Worm (Caenorhabditis elegans) whole organism, L3 larva: ENCODE measurements around the gene srh-211.

Experiments used
- ceh-28 ChIP-seq: fragments of 150-350 bp; optimal IDR thresholded peaks from 2 replicates; lab custom pipeline; 2014; ENCODE audit warnings: missing biosample characterization, missing genetic modification reagents, missing genetic modification characterization
- elt-1 ChIP-seq: fragments of 150-350 bp; optimal IDR thresholded peaks from 2 replicates; lab custom pipeline; 2014; ENCODE audit warnings: missing biosample characterization, missing genetic modification characterization
- fkh-2 ChIP-seq: fragments of 150-350 bp; optimal IDR thresholded peaks from 2 replicates; lab custom pipeline; 2014; ENCODE audit warnings: missing biosample characterization, missing genetic modification reagents, missing genetic modification characterization
- nhr-11 ChIP-seq: fragments of 150-350 bp; optimal IDR thresholded peaks from 2 replicates; lab custom pipeline; 2014; ENCODE audit warnings: missing biosample characterization, missing genetic modification characterization
- nhr-237 ChIP-seq: fragments of 150-350 bp; optimal IDR thresholded peaks from 2 replicates; lab custom pipeline; 2014; ENCODE audit warnings: missing biosample characterization, missing genetic modification characterization
- nhr-77 ChIP-seq: fragments of 150-350 bp; optimal IDR thresholded peaks from 2 replicates; lab custom pipeline; 2014; ENCODE audit warnings: missing biosample characterization, missing genetic modification characterization
- snpc-4 ChIP-seq: fragments of 150-350 bp; optimal IDR thresholded peaks from 2 replicates; lab custom pipeline; 2014; ENCODE audit warnings: missing biosample characterization, missing genetic modification characterization
- unc-39 ChIP-seq: sonication (generic microtip); optimal IDR thresholded peaks from 4 replicates; lab custom pipeline; 2017; ENCODE audit warnings: missing biosample characterization, missing genetic modification characterization
- zag-1 ChIP-seq: fragments of 150-350 bp; optimal IDR thresholded peaks from 2 replicates; lab custom pipeline; 2014; ENCODE audit warnings: missing biosample characterization, missing genetic modification characterization

- no peak for TF ChIP-seq snpc-4 (tag; lab: Kevin White, UChicago)
- TF ChIP-seq nhr-237: no peak
- TF ChIP-seq zag-1: no peak
- TF ChIP-seq ceh-28 (tag; lab: Kevin White, UChicago): no peak
- TF ChIP-seq unc-39 (tag; lab: Kevin White, UChicago): no peak
- TF ChIP-seq nhr-77 (tag; lab: Kevin White, UChicago): no peak
- TF ChIP-seq nhr-11 (tag; lab: Kevin White, UChicago): no peak
- TF ChIP-seq elt-1 (tag; lab: Kevin White, UChicago): no peak
- TF ChIP-seq fkh-2 (tag; lab: Kevin White, UChicago): no peak
These were observed 45.4 kb downstream of the srh-211 start, which contains the start of gene C49G7.13 for ce11 chrV:4035811-4036210.
